Fruit fly (Drosophila melanogaster) whole organism, embryonic: ENCODE measurements around the gene CG10570.

ENCODE experiments used
- CG2120 ChIP-seq: fragments of 200-800 bp; sonication (Bioruptor generic); optimal IDR thresholded peaks from 3 replicates; lab custom pipeline; 2016; ENCODE audit warnings: missing biosample characterization, missing genetic modification characterization
- Gug ChIP-seq: fragments of 200-800 bp; sonication (Bioruptor generic); IDR thresholded peaks from 4 replicates; pipeline ENCODE4 v1.3.6; 2022; ENCODE audit warnings: missing biosample characterization, missing genetic modification characterization
- HmgZ ChIP-seq: fragments of 200-800 bp; sonication (Bioruptor generic); optimal IDR thresholded peaks from 2 replicates; lab custom pipeline; 2018; ENCODE audit warnings: missing biosample characterization, mild to moderate bottlenecking, missing genetic modification characterization
- Stat92E ChIP-seq, 3 experiments: fragments of >200 bp in 2 of 3; fragments of 200-800 bp in 1 of 3; sonication (Bioruptor generic) in 1 of 3; optimal IDR thresholded peaks; 2 replicates each; lab custom pipeline; 2017 to 2019; ENCODE audit warnings: missing biosample characterization in 3 of 3, missing genetic modification characterization in 3 of 3, mild to moderate bottlenecking in 1 of 3, moderate library complexity in 1 of 3
- TFAM ChIP-seq: fragments of 200-800 bp; sonication (Bioruptor generic); optimal IDR thresholded peaks from 2 replicates; lab custom pipeline; 2017; ENCODE audit warnings: missing biosample characterization, missing genetic modification characterization, inconsistent platforms
- ase ChIP-seq: fragments of 200-800 bp; sonication (Bioruptor generic); IDR thresholded peaks from 3 replicates; pipeline ENCODE4 v1.3.6; 2022; ENCODE audit warnings: missing biosample characterization, missing genetic modification characterization
- mam ChIP-seq: fragments of 200-800 bp; sonication (Bioruptor generic); optimal IDR thresholded peaks from 3 replicates; lab custom pipeline; 2016; ENCODE audit warnings: missing biosample characterization, missing genetic modification characterization

dm6 chr2L:18812348-18812747 is 1.3 kb upstream of the CG10570 start, which contains the start of the genes CG17325 and CG42305:
- TF ChIP-seq TFAM (GFP tag; lab: Kevin White, UChicago) (no peak), CG2120 (GFP tag; lab: Kevin White, UChicago) (no peak), Gug (no peak), HmgZ (tag; lab: Kevin White, UChicago) (no peak), Stat92E (GFP tag; optimal IDR thresholded peaks at IDR 0.05; lab: Kevin White, UChicago) (no peak), mam (GFP tag; lab: Kevin White, UChicago) (no peak), ase (no peak)
